Worm (Caenorhabditis elegans) whole organism, young adult: Measurements from ENCODE around the gene F53A2.11.

Source experiments
- K11D2.4 ChIP-seq: fragments of 200-800 bp; sonication (Bioruptor generic); IDR thresholded peaks from 2 replicates; pipeline ENCODE4 v1.3.6; 2022; ENCODE audit warnings: missing genetic modification reagents, missing genetic modification characterization, missing compliant biosample characterization
- ama-1 ChIP-seq, 3 experiments: fragments of 150-350 bp in 1 of 3; sonication (generic microtip) in 2 of 3; optimal IDR thresholded peaks; 2 replicates each; lab custom pipeline; 2014 to 2018; ENCODE audit warnings: missing biosample characterization in 2 of 3, missing genetic modification characterization in 2 of 3, missing genetic modification reagents in 2 of 3
- nhr-120 ChIP-seq: fragments of 200-800 bp; sonication (Bioruptor generic); IDR thresholded peaks from 2 replicates; pipeline ENCODE4 v1.3.6; 2022; ENCODE audit warnings: missing genetic modification characterization, missing compliant biosample characterization
- snpc-1.3 ChIP-seq: sonication (generic microtip); optimal IDR thresholded peaks from 2 replicates; lab custom pipeline; 2017; ENCODE audit warnings: missing genetic modification characterization, mild to moderate bottlenecking, missing compliant biosample characterization, antibody characterized with exemption, moderate library complexity, missing genotype, missing genetic modification reagents; ENCODE audit not compliant: insufficient read depth
- tlf-1 ChIP-seq: fragments of 200-800 bp; sonication (Bioruptor generic); optimal IDR thresholded peaks from 2 replicates; lab custom pipeline; 2018; ENCODE audit warnings: mild to moderate bottlenecking, missing genetic modification characterization, missing compliant biosample characterization
- unc-62 ChIP-seq: fragments of 150-350 bp; optimal IDR thresholded peaks from 2 replicates; lab custom pipeline; 2014; ENCODE audit warnings: missing biosample characterization, missing genetic modification reagents, missing genetic modification characterization

ce11 chrIII:13285421-13285820 lies 37.1 kb downstream of the F53A2.11 start, which contains the start of gene F56A8.8:
- TF ChIP-seq tlf-1 (no peak), nhr-120 (GFP tag; lab: Robert Waterston, UW) (no peak), ama-1 (optimal IDR thresholded peaks at IDR 0.05; lab: Kevin White, UChicago) (no peak), ama-1 (GFP tag; optimal IDR thresholded peaks at IDR 0.05; lab: Kevin White, UChicago) (no peak), K11D2.4 (no peak), snpc-1.3 (tag; lab: Kevin White, UChicago) (no peak), unc-62 (GFP tag; lab: Kevin White, UChicago) (no peak)
